Fruit fly (Drosophila melanogaster) ovary, adult (tissue): ENCODE measurements around the gene CG3841.
A peak's percentile ranks its signal among the peaks of the same experiment; 100 is the strongest.

ENCODE experiments used
- CG17801 ChIP-seq: fragments of 200-800 bp; optimal IDR thresholded peaks from 2 replicates; lab custom pipeline; 2019; ENCODE audit warnings: missing biosample characterization, mild to moderate bottlenecking, missing genetic modification characterization, moderate library complexity; ENCODE audit not compliant: partially characterized antibody

The CG3841 gene

dm6 chr2L:9569588-9570434 is 19.5 kb upstream of the CG3841 start:
- TF ChIP-seq CG17801 (GFP tag; lab: Kevin White, UChicago), result peak; percentile 98

DNA sequence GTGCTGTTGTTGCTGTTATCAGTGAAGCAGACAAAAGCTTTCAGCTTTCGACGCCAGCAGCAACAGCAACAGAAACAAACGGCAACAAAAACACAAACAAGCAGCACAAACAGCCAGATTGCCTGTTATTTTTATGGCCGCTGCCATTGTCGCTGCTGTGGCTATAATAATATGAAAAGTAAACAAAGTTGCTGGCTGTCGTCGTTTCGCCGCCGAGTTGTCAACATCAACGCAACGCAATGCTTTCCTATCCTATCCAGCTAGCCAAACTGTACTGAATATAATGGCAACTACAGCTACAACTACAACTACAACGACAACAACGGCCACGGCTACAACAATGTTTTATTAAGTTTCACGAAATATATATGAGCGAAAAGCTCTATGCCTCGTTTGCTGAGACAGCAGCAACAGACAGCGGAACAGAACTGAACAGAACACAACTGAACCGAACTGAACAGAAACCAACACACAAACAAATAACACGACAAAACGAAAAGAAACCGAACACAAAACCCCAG is 18.5 kb upstream of the CG3841 start:
- TF ChIP-seq CG17801 (GFP tag; lab: Kevin White, UChicago), result peak; percentile 87

- TF ChIP-seq CG17801 (GFP tag; lab: Kevin White, UChicago), result peak; percentile 78
Measured at dm6 chr2L:9576269-9576933, 12.9 kb upstream of the CG3841 start, which contains the start of gene Mtpalpha. Mtpalpha (minus strand) TSS chr2L:9576769.

DNA sequence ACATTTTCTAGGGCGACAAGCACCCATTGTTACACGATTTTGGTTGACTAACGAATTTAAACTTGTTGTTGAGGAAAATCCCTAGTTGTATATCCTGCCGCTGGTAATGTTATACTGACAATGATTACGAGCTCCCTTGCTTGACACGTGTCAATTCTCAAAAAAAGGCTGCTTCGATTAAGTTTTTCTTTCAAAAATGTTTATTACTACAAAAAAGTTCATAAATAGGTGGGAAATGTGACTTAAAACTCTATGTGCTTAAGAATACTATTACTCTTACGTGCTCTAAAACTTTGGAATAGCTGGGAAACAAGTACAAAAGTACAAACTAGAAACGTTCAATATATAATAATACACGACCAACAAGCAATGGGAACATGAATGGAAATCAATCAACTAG is 9.7 kb upstream of the CG3841 start, which contains the start of gene CG31709:
Gene CG31709 (minus strand): TSS at position 101 of the 400 bp plus-strand sequence.
- TF ChIP-seq CG17801 (GFP tag; lab: Kevin White, UChicago), result no peak

- TF ChIP-seq CG17801 (GFP tag; lab: Kevin White, UChicago), result no peak
Measured at dm6 chr2L:9581582-9581981, 7.7 kb upstream of the CG3841 start, which contains the start of gene gcm. gcm (minus strand) TSS chr2L:9581745.

dm6 chr2L:9584098-9584703 is 5.1 kb upstream of the CG3841 start:
- no peak for TF ChIP-seq CG17801 (GFP tag; lab: Kevin White, UChicago)

- no peak for TF ChIP-seq CG17801 (GFP tag; lab: Kevin White, UChicago)
Measured at dm6 chr2L:9585942-9586341, 3.3 kb upstream of the CG3841 start.

- TF ChIP-seq CG17801 (GFP tag; lab: Kevin White, UChicago), result no peak
Measured at dm6 chr2L:9591146-9591545, 1.9 kb downstream of the CG3841 start.

DNA sequence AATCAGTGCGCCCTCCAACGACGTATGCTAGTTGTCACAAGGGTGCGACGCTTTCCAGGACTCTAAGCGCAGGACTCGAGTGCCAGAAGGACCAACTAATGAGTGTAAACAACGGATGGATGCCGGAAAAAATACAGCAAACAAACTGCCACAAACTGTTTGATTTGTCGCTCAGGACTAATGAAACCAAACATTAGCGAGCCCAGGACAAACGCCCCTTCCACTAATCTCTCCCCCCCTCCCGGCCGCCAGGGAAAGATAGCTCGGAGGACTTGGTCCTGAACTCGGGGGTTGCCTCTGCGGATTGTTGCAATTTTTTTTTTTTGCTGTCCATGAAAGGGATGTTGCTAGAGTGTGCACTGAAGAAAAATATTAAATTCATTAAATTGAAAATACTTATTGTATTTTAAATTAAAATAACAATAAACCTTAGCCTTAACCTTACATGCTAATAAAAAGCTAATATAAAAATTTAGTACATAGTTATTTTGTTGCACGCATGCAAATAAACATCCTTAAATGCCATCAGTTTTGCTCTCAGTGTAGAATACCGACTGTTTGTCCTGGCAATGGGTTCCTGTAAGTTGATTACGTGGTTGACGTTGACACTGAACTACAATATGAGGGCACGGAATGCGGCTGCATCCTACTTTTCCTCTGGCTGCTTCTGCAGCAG is 5.5 kb downstream of the CG3841 start:
- no peak for TF ChIP-seq CG17801 (GFP tag; lab: Kevin White, UChicago)

dm6 chr2L:9598390-9598789 is 9.1 kb downstream of the CG3841 start:
- no peak for TF ChIP-seq CG17801 (GFP tag; lab: Kevin White, UChicago)

- TF ChIP-seq CG17801 (GFP tag; lab: Kevin White, UChicago), result no peak
Measured at dm6 chr2L:9600772-9601171, 11.5 kb downstream of the CG3841 start, which contains the start of gene CG4382. CG4382 (minus strand) TSS chr2L:9600872.

DNA sequence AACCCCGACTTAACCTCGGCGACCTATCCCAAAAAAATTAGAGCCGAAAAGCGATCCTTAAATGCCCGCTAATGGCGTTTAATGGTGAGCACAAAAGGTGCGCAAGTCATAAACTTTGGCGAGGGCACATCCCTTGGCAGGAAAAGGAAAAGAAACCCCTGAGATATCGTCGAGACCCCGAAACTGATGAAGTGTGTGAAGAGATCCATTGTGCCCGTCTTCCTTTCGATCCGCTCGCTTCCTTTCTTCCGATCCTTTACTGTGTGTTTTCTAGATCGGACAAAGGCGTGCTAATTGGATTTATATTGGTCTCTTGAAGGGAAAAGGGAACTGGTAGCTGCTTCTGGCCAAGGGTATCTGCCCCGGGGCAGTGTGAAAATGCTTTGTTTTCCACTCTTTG is 11.9 kb downstream of the CG3841 start:
- no peak for TF ChIP-seq CG17801 (GFP tag; lab: Kevin White, UChicago)

dm6 chr2L:9602103-9602502 is 12.8 kb downstream of the CG3841 start:
- TF ChIP-seq CG17801 (GFP tag; lab: Kevin White, UChicago), result no peak

dm6 chr2L:9607997-9608563 is 18.8 kb downstream of the CG3841 start, which contains the start of gene gcm2:
gcm2 (plus strand) TSS chr2L:9608562.
- TF ChIP-seq CG17801 (GFP tag; lab: Kevin White, UChicago), result no peak
